Fruit fly (Drosophila melanogaster) whole organism, embryonic: ENCODE data around the gene Agxt.
A peak's percentile ranks its signal among the peaks of the same experiment; 100 is the strongest.

Experiments
- ATbp ChIP-seq: fragments of 200-800 bp; sonication (Bioruptor generic); optimal IDR thresholded peaks from 2 replicates; lab custom pipeline; 2017; ENCODE audit warnings: missing biosample characterization, mild to moderate bottlenecking, missing genetic modification characterization, missing genetic modification reagents
- Atf3 ChIP-seq: fragments of 200-800 bp; sonication (Bioruptor generic); optimal IDR thresholded peaks from 3 replicates; lab custom pipeline; 2016; ENCODE audit warnings: missing biosample characterization, missing genetic modification characterization
- Atf6 ChIP-seq: fragments of 200-800 bp; sonication (Bioruptor generic); IDR thresholded peaks from 2 replicates; pipeline ENCODE4 v1.3.6; 2022; ENCODE audit warnings: missing biosample characterization, missing genetic modification characterization
- BEAF-32 ChIP-seq: fragments of 200-800 bp; sonication (Bioruptor generic); optimal IDR thresholded peaks from 3 replicates; lab custom pipeline; 2017; ENCODE audit warnings: missing biosample characterization, missing genetic modification characterization, mild to moderate bottlenecking, moderate library complexity, missing genetic modification reagents
- CG11695 ChIP-seq: fragments of 200-800 bp; sonication (Bioruptor generic); IDR thresholded peaks from 3 replicates; pipeline ENCODE4 v1.3.6; 2022; ENCODE audit warnings: missing biosample characterization, missing genetic modification characterization
- CG12744 ChIP-seq: fragments of 200-800 bp; sonication (Bioruptor generic); optimal IDR thresholded peaks from 2 replicates; lab custom pipeline; 2016; ENCODE audit warnings: missing biosample characterization, missing genetic modification characterization
- CG13287 ChIP-seq: fragments of 200-800 bp; sonication (Bioruptor generic); IDR thresholded peaks from 2 replicates; pipeline ENCODE4 v1.3.6; 2022; ENCODE audit warnings: missing biosample characterization, missing genetic modification characterization; ENCODE audit not compliant: partially characterized antibody
- CG13424 ChIP-seq: fragments of 200-800 bp; sonication (Bioruptor generic); optimal IDR thresholded peaks from 2 replicates; lab custom pipeline; 2019; ENCODE audit warnings: missing biosample characterization, mild to moderate bottlenecking, missing genetic modification characterization, moderate library complexity
- CG15269 ChIP-seq: fragments of 200-800 bp; sonication (Bioruptor generic); optimal IDR thresholded peaks from 2 replicates; lab custom pipeline; 2018; ENCODE audit warnings: missing biosample characterization, mild to moderate bottlenecking, missing genetic modification characterization, moderate library complexity
- CG1792 ChIP-seq: fragments of 200-800 bp; sonication (Bioruptor generic); optimal IDR thresholded peaks from 2 replicates; lab custom pipeline; 2016; ENCODE audit warnings: missing biosample characterization, missing genetic modification characterization
- CG18262 ChIP-seq: fragments of 200-800 bp; optimal IDR thresholded peaks from 3 replicates; lab custom pipeline; 2019; ENCODE audit warnings: missing biosample characterization, mild to moderate bottlenecking, missing genetic modification characterization, moderate library complexity
- CG4820 ChIP-seq: fragments of 200-800 bp; sonication (Bioruptor generic); optimal IDR thresholded peaks from 3 replicates; lab custom pipeline; 2016; ENCODE audit warnings: missing biosample characterization, missing genetic modification characterization
- CG7357 ChIP-seq: fragments of 200-800 bp; sonication (Bioruptor generic); IDR thresholded peaks from 3 replicates; pipeline ENCODE4 v1.3.6; 2022; ENCODE audit warnings: missing biosample characterization, missing genetic modification characterization
- CG7556 ChIP-seq: fragments of 200-800 bp; sonication (Bioruptor generic); optimal IDR thresholded peaks from 2 replicates; lab custom pipeline; 2017; ENCODE audit warnings: missing biosample characterization, mild to moderate bottlenecking, missing genetic modification characterization
- CG7839 ChIP-seq: fragments of 200-800 bp; sonication (Bioruptor generic); optimal IDR thresholded peaks from 3 replicates; lab custom pipeline; 2018; ENCODE audit warnings: missing biosample characterization, mild to moderate bottlenecking, missing genetic modification characterization, moderate library complexity
- D19B ChIP-seq: fragments of 200-800 bp; sonication (Bioruptor generic); optimal IDR thresholded peaks from 2 replicates; lab custom pipeline; 2017; ENCODE audit warnings: missing biosample characterization, mild to moderate bottlenecking, missing genetic modification characterization
- Dip3 ChIP-seq: fragments of 200-800 bp; sonication (Bioruptor generic); optimal IDR thresholded peaks from 3 replicates; lab custom pipeline; 2016; ENCODE audit warnings: missing biosample characterization, missing genetic modification characterization
- Dll ChIP-seq: fragments of 200-800 bp; sonication (Bioruptor generic); IDR thresholded peaks from 4 replicates; pipeline ENCODE4 v1.3.6; 2022; ENCODE audit warnings: missing biosample characterization, missing genetic modification characterization; ENCODE audit not compliant: partially characterized antibody
- Dref ChIP-seq: fragments of 200-800 bp; sonication (Bioruptor generic); IDR thresholded peaks from 2 replicates; pipeline ENCODE4 v1.3.6; 2022; ENCODE audit warnings: missing biosample characterization, missing genetic modification characterization
- E2f1 ChIP-seq: fragments of 200-800 bp; sonication (Bioruptor generic); IDR thresholded peaks from 2 replicates; pipeline ENCODE4 v1.3.6; 2022; ENCODE audit warnings: missing biosample characterization, missing genetic modification characterization
- Ets97D ChIP-seq: fragments of 200-800 bp; sonication (Bioruptor generic); optimal IDR thresholded peaks from 3 replicates; lab custom pipeline; 2016; ENCODE audit warnings: missing biosample characterization, missing genetic modification characterization
- HLH3B ChIP-seq: fragments of 200-800 bp; sonication (Bioruptor generic); IDR thresholded peaks from 2 replicates; pipeline ENCODE4 v1.3.6; 2022; ENCODE audit warnings: missing biosample characterization, missing genetic modification characterization
- Hmx ChIP-seq: fragments of 200-800 bp; sonication (Bioruptor generic); optimal IDR thresholded peaks from 2 replicates; lab custom pipeline; 2016; ENCODE audit warnings: missing biosample characterization, missing genetic modification characterization
- Hr51 ChIP-seq, 2 experiments: fragments of 200-800 bp; sonication (Bioruptor generic); optimal IDR thresholded peaks; 2 replicates in 1 of 2; 3 replicates in 1 of 2; lab custom pipeline; 2016 to 2018; ENCODE audit warnings: missing biosample characterization in 2 of 2, missing genetic modification characterization in 2 of 2, mild to moderate bottlenecking in 1 of 2, moderate library complexity in 1 of 2
- Nf-YC ChIP-seq: fragments of 200-800 bp; optimal IDR thresholded peaks from 3 replicates; lab custom pipeline; 2019; ENCODE audit warnings: missing biosample characterization, mild to moderate bottlenecking, missing genetic modification characterization, moderate library complexity
- Ravus ChIP-seq: fragments of 200-800 bp; sonication (Bioruptor generic); IDR thresholded peaks from 2 replicates; pipeline ENCODE4 v1.3.6; 2022; ENCODE audit warnings: missing biosample characterization, missing genetic modification characterization
- Sin3A ChIP-seq: fragments of >200 bp; optimal IDR thresholded peaks from 2 replicates; lab custom pipeline; 2018
- Stat92E ChIP-seq, 3 experiments: fragments of >200 bp in 2 of 3; fragments of 200-800 bp in 1 of 3; sonication (Bioruptor generic) in 1 of 3; optimal IDR thresholded peaks; 2 replicates each; lab custom pipeline; 2017 to 2019; ENCODE audit warnings: missing biosample characterization in 3 of 3, missing genetic modification characterization in 3 of 3, mild to moderate bottlenecking in 1 of 3, moderate library complexity in 1 of 3
- Xrp1 ChIP-seq: fragments of 200-800 bp; sonication (Bioruptor generic); IDR thresholded peaks from 2 replicates; pipeline ENCODE4 v1.3.6; 2022; ENCODE audit warnings: missing biosample characterization, missing genetic modification characterization
- al ChIP-seq: fragments of 200-800 bp; sonication (Bioruptor generic); IDR thresholded peaks from 2 replicates; pipeline ENCODE4 v1.3.6; 2022; ENCODE audit warnings: missing biosample characterization, missing genetic modification characterization
- bcd ChIP-seq: fragments of 200-800 bp; sonication (Bioruptor generic); optimal IDR thresholded peaks from 2 replicates; lab custom pipeline; 2017; ENCODE audit warnings: missing biosample characterization, mild to moderate bottlenecking, missing genetic modification characterization
- da ChIP-seq: fragments of 200-800 bp; sonication (Bioruptor generic); optimal IDR thresholded peaks from 2 replicates; lab custom pipeline; 2016; ENCODE audit warnings: missing biosample characterization, missing genetic modification characterization
- fd96Cb ChIP-seq: fragments of 200-800 bp; sonication (Bioruptor generic); optimal IDR thresholded peaks from 2 replicates; lab custom pipeline; 2018; ENCODE audit warnings: missing biosample characterization, mild to moderate bottlenecking, missing genetic modification characterization, moderate library complexity
- insv ChIP-seq, 2 experiments: fragments of 200-800 bp; sonication (Bioruptor generic); optimal IDR thresholded peaks; 3 replicates each; lab custom pipeline; 2016 to 2018; ENCODE audit warnings: missing biosample characterization in 2 of 2, missing genetic modification characterization in 2 of 2
- ken ChIP-seq: fragments of 200-800 bp; sonication (Bioruptor generic); IDR thresholded peaks from 3 replicates; pipeline ENCODE4 v1.3.6; 2022; ENCODE audit warnings: missing biosample characterization, missing genetic modification characterization
- pan ChIP-seq, 4 experiments: fragments of >200 bp in 3 of 4; fragments of 200-800 bp in 1 of 4; sonication (Bioruptor generic) in 1 of 4; optimal IDR thresholded peaks in 3 of 4; IDR thresholded peaks in 1 of 4; 2 replicates each; pipeline versions ENCODE4 v1.3.6 to Lab custom; 2017 to 2022; ENCODE audit warnings: missing biosample characterization in 2 of 4, missing genetic modification characterization in 2 of 4, mixed read lengths in 1 of 4
- pfk ChIP-seq: fragments of 200-800 bp; sonication (Bioruptor generic); optimal IDR thresholded peaks from 2 replicates; lab custom pipeline; 2018; ENCODE audit warnings: missing biosample characterization, mild to moderate bottlenecking, missing genetic modification characterization, moderate library complexity
- pum ChIP-seq: fragments of 200-800 bp; sonication (Bioruptor generic); optimal IDR thresholded peaks from 2 replicates; lab custom pipeline; 2016; ENCODE audit warnings: missing biosample characterization, missing genetic modification characterization
- pzg ChIP-seq: fragments of 200-800 bp; sonication (Bioruptor generic); optimal IDR thresholded peaks from 3 replicates; lab custom pipeline; 2018; ENCODE audit warnings: missing biosample characterization, mild to moderate bottlenecking, missing genetic modification characterization, moderate library complexity
- ranshi ChIP-seq: fragments of 200-800 bp; sonication (Bioruptor generic); IDR thresholded peaks from 2 replicates; pipeline ENCODE4 v1.3.6; 2022; ENCODE audit warnings: missing biosample characterization, missing genetic modification characterization
- ro ChIP-seq: fragments of 200-800 bp; sonication (Bioruptor generic); IDR thresholded peaks from 2 replicates; pipeline ENCODE4 v1.3.6; 2022; ENCODE audit warnings: missing biosample characterization, missing genetic modification characterization
- row ChIP-seq: fragments of 200-800 bp; sonication (Bioruptor generic); IDR thresholded peaks from 3 replicates; pipeline ENCODE4 v1.3.6; 2022; ENCODE audit warnings: missing biosample characterization, missing genetic modification characterization
- salm ChIP-seq: fragments of 200-800 bp; sonication (Bioruptor generic); optimal IDR thresholded peaks from 2 replicates; lab custom pipeline; 2018; ENCODE audit warnings: missing biosample characterization, mild to moderate bottlenecking, missing genetic modification characterization
- seq ChIP-seq: fragments of 200-800 bp; sonication (Bioruptor generic); IDR thresholded peaks from 2 replicates; pipeline ENCODE4 v1.3.6; 2022; ENCODE audit warnings: missing biosample characterization, missing genetic modification characterization
- sisA ChIP-seq: fragments of 200-800 bp; sonication (Bioruptor generic); IDR thresholded peaks from 2 replicates; pipeline ENCODE4 v1.3.6; 2022; ENCODE audit warnings: missing biosample characterization, missing genetic modification characterization
- slbo ChIP-seq: fragments of 200-800 bp; sonication (Bioruptor generic); IDR thresholded peaks from 2 replicates; pipeline ENCODE4 v1.3.6; 2022; ENCODE audit warnings: missing biosample characterization, missing genetic modification characterization
- tup ChIP-seq: fragments of 200-800 bp; sonication (Bioruptor generic); optimal IDR thresholded peaks from 2 replicates; lab custom pipeline; 2016; ENCODE audit warnings: missing biosample characterization, mild to moderate bottlenecking, missing genetic modification characterization, moderate library complexity
- unc-4 ChIP-seq: fragments of 200-800 bp; sonication (Bioruptor generic); IDR thresholded peaks from 2 replicates; pipeline ENCODE4 v1.3.6; 2022; ENCODE audit warnings: missing biosample characterization, missing genetic modification characterization; ENCODE audit not compliant: partially characterized antibody
- unpg ChIP-seq: fragments of 200-800 bp; sonication (Bioruptor generic); optimal IDR thresholded peaks from 3 replicates; lab custom pipeline; 2018; ENCODE audit warnings: missing biosample characterization, mild to moderate bottlenecking, missing genetic modification characterization, moderate library complexity
- vvl ChIP-seq: fragments of 200-800 bp; sonication (Bioruptor generic); IDR thresholded peaks from 2 replicates; pipeline ENCODE4 v1.3.6; 2022; ENCODE audit warnings: missing biosample characterization, missing genetic modification characterization

Gene Agxt

dm6 chrX:6542331-6542730, 13.6 kb downstream of the Agxt start (continued):
- TF ChIP-seq seq (GFP tag; lab: Robert Waterston, UW) (0 out of 2 replicates have a peak, but pooled peaks have one; percentile 10), BEAF-32 (GFP tag; lab: Kevin White, UChicago) (no peak), slbo (GFP tag; lab: Robert Waterston, UW) (peak; percentile 38), tup (GFP tag; lab: Kevin White, UChicago) (no peak), CG1792 (GFP tag; lab: Kevin White, UChicago) (no peak), Dref (GFP tag; lab: Robert Waterston, UW) (no peak), Hmx (GFP tag; lab: Kevin White, UChicago) (no peak), CG15269 (tag; lab: Kevin White, UChicago) (peak; percentile 74), E2f1 (GFP tag; lab: Robert Waterston, UW) (peak; percentile 37; the same call in 1 of the 2 replicates), unpg (GFP tag; lab: Kevin White, UChicago) (peak; percentile 67), vvl (GFP tag; lab: Robert Waterston, UW) (peak; percentile 70), row (peak; percentile 67), insv (GFP tag; optimal IDR thresholded peaks at IDR 0.05; lab: Kevin White, UChicago) (no peak), CG11695 (0 out of 3 replicates have a peak, but pooled peaks have one; percentile 30), Atf6 (GFP tag; lab: Robert Waterston, UW) (peak; percentile 38; the same call in 1 of the 2 replicates), ranshi (GFP tag; lab: Robert Waterston, UW) (0 out of 2 replicates have a peak, but pooled peaks have one; percentile 25), al (GFP tag; lab: Robert Waterston, UW) (no peak), CG18262 (peak; percentile 35), pan (optimal IDR thresholded peaks at IDR 0.05; lab: Kevin White, UChicago) (no peak), pan (GFP tag; optimal IDR thresholded peaks at IDR 0.05 in 1 of 2, IDR thresholded peaks at IDR 0.05 in 1 of 2) (peak in 1 of 2 experiments; percentile 61), pzg (GFP tag; lab: Kevin White, UChicago) (no peak), sisA (GFP tag; lab: Robert Waterston, UW) (peak; percentile 42; the same call in 1 of the 2 replicates), fd96Cb (peak; percentile 31), ken (GFP tag; lab: Robert Waterston, UW) (no peak), CG7839 (tag; lab: Kevin White, UChicago) (peak; percentile 63), unc-4 (GFP tag; lab: Robert Waterston, UW) (no peak), CG12744 (GFP tag; lab: Kevin White, UChicago) (no peak), ATbp (GFP tag; lab: Kevin White, UChicago) (peak; percentile 32), salm (peak; percentile 34), Ravus (no peak), da (no peak), Dip3 (no peak), pfk (GFP tag; lab: Kevin White, UChicago) (no peak), pum (GFP tag; lab: Kevin White, UChicago) (no peak), Xrp1 (peak; percentile 55), D19B (GFP tag; lab: Kevin White, UChicago) (no peak), ro (GFP tag; lab: Robert Waterston, UW) (no peak), Nf-YC (tag; lab: Kevin White, UChicago) (no peak), bcd (GFP tag; lab: Kevin White, UChicago) (no peak), CG13287 (GFP tag; lab: Robert Waterston, UW) (no peak), Sin3A (no peak), CG4820 (no peak), Hr51 (GFP tag; optimal IDR thresholded peaks at IDR 0.05; lab: Kevin White, UChicago) (peak in 1 of 2 experiments; percentile 78), CG7556 (peak; percentile 31), CG13424 (tag; lab: Kevin White, UChicago) (peak; percentile 63), CG7357 (GFP tag; lab: Robert Waterston, UW) (0 out of 3 replicates have a peak, but pooled peaks have one; percentile 29), HLH3B (GFP tag; lab: Robert Waterston, UW) (peak; percentile 50; the same call in 1 of the 2 replicates), Atf3 (GFP tag; lab: Kevin White, UChicago) (no peak), Dll (no peak), Stat92E (GFP tag; optimal IDR thresholded peaks at IDR 0.05; lab: Kevin White, UChicago) (no peak), Ets97D (GFP tag; lab: Kevin White, UChicago) (no peak)
